Fruit fly (Drosophila melanogaster) whole organism, embryonic: ENCODE data around the gene CG17032.

ENCODE experiments used
- Atf-2 ChIP-seq: fragments of 200-800 bp; sonication (Bioruptor generic); optimal IDR thresholded peaks from 2 replicates; lab custom pipeline; 2016; ENCODE audit warnings: missing biosample characterization, missing genetic modification characterization
- B-H2 ChIP-seq: fragments of 200-800 bp; sonication (Bioruptor generic); optimal IDR thresholded peaks from 2 replicates; lab custom pipeline; 2018; ENCODE audit warnings: missing biosample characterization, mild to moderate bottlenecking, missing genetic modification characterization
- CG11456 ChIP-seq: fragments of 200-800 bp; sonication (Bioruptor generic); IDR thresholded peaks from 3 replicates; pipeline ENCODE4 v1.3.6; 2022; ENCODE audit warnings: missing biosample characterization, missing genetic modification characterization
- CG11695 ChIP-seq: fragments of 200-800 bp; sonication (Bioruptor generic); IDR thresholded peaks from 3 replicates; pipeline ENCODE4 v1.3.6; 2022; ENCODE audit warnings: missing biosample characterization, missing genetic modification characterization
- CG13894 ChIP-seq: fragments of 200-800 bp; sonication (Bioruptor generic); optimal IDR thresholded peaks from 3 replicates; lab custom pipeline; 2018; ENCODE audit warnings: missing biosample characterization, mild to moderate bottlenecking, missing genetic modification characterization, moderate library complexity
- CG16863 ChIP-seq: fragments of 200-800 bp; sonication (Bioruptor generic); optimal IDR thresholded peaks from 3 replicates; lab custom pipeline; 2016; ENCODE audit warnings: missing biosample characterization, missing genetic modification characterization
- CG17361 ChIP-seq: fragments of 200-800 bp; sonication (Bioruptor generic); IDR thresholded peaks from 3 replicates; pipeline ENCODE4 v1.3.6; 2022; ENCODE audit warnings: missing biosample characterization, missing genetic modification characterization
- CG18262 ChIP-seq: fragments of 200-800 bp; optimal IDR thresholded peaks from 3 replicates; lab custom pipeline; 2019; ENCODE audit warnings: missing biosample characterization, mild to moderate bottlenecking, missing genetic modification characterization, moderate library complexity
- CG18599 ChIP-seq: fragments of 200-800 bp; sonication (Bioruptor generic); optimal IDR thresholded peaks from 3 replicates; lab custom pipeline; 2017; ENCODE audit warnings: missing biosample characterization, missing genetic modification characterization, mild to moderate bottlenecking, moderate library complexity, missing genetic modification reagents
- CG2199 ChIP-seq: fragments of 200-800 bp; sonication (Bioruptor generic); IDR thresholded peaks from 3 replicates; pipeline ENCODE4 v1.3.6; 2022; ENCODE audit warnings: missing biosample characterization, missing genetic modification characterization
- CG2875 ChIP-seq: fragments of 200-800 bp; sonication (Bioruptor generic); optimal IDR thresholded peaks from 2 replicates; lab custom pipeline; 2017; ENCODE audit warnings: missing biosample characterization, mild to moderate bottlenecking, missing genetic modification characterization, missing genetic modification reagents
- CG9609 ChIP-seq: fragments of 200-800 bp; sonication (Bioruptor generic); optimal IDR thresholded peaks from 3 replicates; lab custom pipeline; 2016; ENCODE audit warnings: missing biosample characterization, missing genetic modification characterization
- CG9817 ChIP-seq: fragments of 200-800 bp; sonication (Bioruptor generic); optimal IDR thresholded peaks from 2 replicates; lab custom pipeline; 2018; ENCODE audit warnings: missing biosample characterization, mild to moderate bottlenecking, missing genetic modification characterization, moderate library complexity
- D19B ChIP-seq: fragments of 200-800 bp; sonication (Bioruptor generic); optimal IDR thresholded peaks from 2 replicates; lab custom pipeline; 2017; ENCODE audit warnings: missing biosample characterization, mild to moderate bottlenecking, missing genetic modification characterization
- Dfd ChIP-seq, 2 experiments: fragments of >200 bp; optimal IDR thresholded peaks; 2 replicates each; lab custom pipeline; 2017; ENCODE audit warnings: missing biosample characterization in 2 of 2, missing genetic modification characterization in 2 of 2
- Elba2 ChIP-seq: fragments of 200-800 bp; sonication (Bioruptor generic); optimal IDR thresholded peaks from 3 replicates; lab custom pipeline; 2016; ENCODE audit warnings: missing biosample characterization, missing genetic modification characterization
- Fer3 ChIP-seq: fragments of 200-800 bp; sonication (Bioruptor generic); optimal IDR thresholded peaks from 2 replicates; lab custom pipeline; 2018; ENCODE audit warnings: missing biosample characterization, mild to moderate bottlenecking, missing genetic modification characterization, moderate library complexity
- Mrtf ChIP-seq: fragments of 200-800 bp; sonication (Bioruptor generic); IDR thresholded peaks from 3 replicates; pipeline ENCODE4 v1.3.6; 2022; ENCODE audit warnings: missing biosample characterization, missing genetic modification characterization
- Stat92E ChIP-seq, 3 experiments: fragments of >200 bp in 2 of 3; fragments of 200-800 bp in 1 of 3; sonication (Bioruptor generic) in 1 of 3; optimal IDR thresholded peaks; 2 replicates each; lab custom pipeline; 2017 to 2019; ENCODE audit warnings: missing biosample characterization in 3 of 3, missing genetic modification characterization in 3 of 3, mild to moderate bottlenecking in 1 of 3, moderate library complexity in 1 of 3
- cad ChIP-seq: fragments of >200 bp; optimal IDR thresholded peaks from 2 replicates; lab custom pipeline; 2017; ENCODE audit warnings: missing biosample characterization, missing genetic modification characterization
- cas ChIP-seq: fragments of 200-800 bp; sonication (Bioruptor generic); IDR thresholded peaks from 2 replicates; pipeline ENCODE4 v1.3.6; 2022; ENCODE audit warnings: missing biosample characterization, missing genetic modification characterization
- cg ChIP-seq: fragments of 200-800 bp; sonication (Bioruptor generic); optimal IDR thresholded peaks from 3 replicates; lab custom pipeline; 2019; ENCODE audit warnings: missing biosample characterization, mild to moderate bottlenecking, missing genetic modification characterization, moderate library complexity
- corto ChIP-seq: fragments of 200-800 bp; sonication (Bioruptor generic); optimal IDR thresholded peaks from 2 replicates; lab custom pipeline; 2016; ENCODE audit warnings: missing biosample characterization, mild to moderate bottlenecking, missing genetic modification characterization, moderate library complexity
- da ChIP-seq: fragments of 200-800 bp; sonication (Bioruptor generic); optimal IDR thresholded peaks from 2 replicates; lab custom pipeline; 2016; ENCODE audit warnings: missing biosample characterization, missing genetic modification characterization
- dm ChIP-seq: fragments of 200-800 bp; sonication (Bioruptor generic); optimal IDR thresholded peaks from 3 replicates; lab custom pipeline; 2016; ENCODE audit warnings: missing biosample characterization, missing genetic modification characterization
- dmrt11E ChIP-seq: fragments of 200-800 bp; sonication (Bioruptor generic); optimal IDR thresholded peaks from 3 replicates; lab custom pipeline; 2018; ENCODE audit warnings: missing biosample characterization, mild to moderate bottlenecking, missing genetic modification characterization, moderate library complexity
- dpn ChIP-seq, 2 experiments: fragments of 200-800 bp; sonication (Bioruptor generic); optimal IDR thresholded peaks; 3 replicates each; lab custom pipeline; 2016; ENCODE audit warnings: missing biosample characterization in 2 of 2, missing genetic modification characterization in 2 of 2
- ems ChIP-seq: fragments of 200-800 bp; sonication (Bioruptor generic); optimal IDR thresholded peaks from 3 replicates; lab custom pipeline; 2016; ENCODE audit warnings: missing biosample characterization, missing genetic modification characterization
- esg ChIP-seq: fragments of 200-800 bp; sonication (Bioruptor generic); conservative IDR thresholded peaks from 2 replicates; pipeline ENCODE4 v1.3.6; 2022; ENCODE audit warnings: missing biosample characterization, missing genetic modification characterization
- gcm ChIP-seq: fragments of 200-800 bp; sonication (Bioruptor generic); optimal IDR thresholded peaks from 2 replicates; lab custom pipeline; 2019; ENCODE audit warnings: missing biosample characterization, mild to moderate bottlenecking, missing genetic modification characterization, moderate library complexity
- gfzf ChIP-seq: fragments of 200-800 bp; sonication (Bioruptor generic); optimal IDR thresholded peaks from 2 replicates; lab custom pipeline; 2016; ENCODE audit warnings: missing biosample characterization, mild to moderate bottlenecking, missing genetic modification characterization, moderate library complexity
- grau ChIP-seq: fragments of 200-800 bp; optimal IDR thresholded peaks from 3 replicates; lab custom pipeline; 2019; ENCODE audit warnings: missing biosample characterization, mild to moderate bottlenecking, missing genetic modification characterization, moderate library complexity
- grn ChIP-seq: fragments of 200-800 bp; sonication (Bioruptor generic); optimal IDR thresholded peaks from 3 replicates; lab custom pipeline; 2017; ENCODE audit warnings: missing biosample characterization, missing genetic modification characterization
- ham ChIP-seq: fragments of 200-800 bp; sonication (Bioruptor generic); IDR thresholded peaks from 2 replicates; pipeline ENCODE4 v1.3.6; 2022; ENCODE audit warnings: missing biosample characterization, missing genetic modification characterization
- kni ChIP-seq: fragments of 200-800 bp; sonication (Bioruptor generic); optimal IDR thresholded peaks from 3 replicates; lab custom pipeline; 2017; ENCODE audit warnings: mild to moderate bottlenecking, missing biosample characterization, missing genetic modification reagents, missing genetic modification characterization
- lmd ChIP-seq: fragments of 200-800 bp; sonication (Bioruptor generic); IDR thresholded peaks from 2 replicates; pipeline ENCODE4 v1.3.6; 2022; ENCODE audit warnings: missing biosample characterization, missing genetic modification characterization
- lola ChIP-seq, 3 experiments: fragments of >200 bp in 2 of 3; fragments of 200-800 bp in 1 of 3; sonication (Bioruptor generic) in 1 of 3; optimal IDR thresholded peaks; 2 replicates each; lab custom pipeline; 2017 to 2019; ENCODE audit warnings: missing biosample characterization in 3 of 3, missing genetic modification characterization in 3 of 3, mild to moderate bottlenecking in 1 of 3, moderate library complexity in 1 of 3
- mam ChIP-seq: fragments of 200-800 bp; sonication (Bioruptor generic); optimal IDR thresholded peaks from 3 replicates; lab custom pipeline; 2016; ENCODE audit warnings: missing biosample characterization, missing genetic modification characterization
- nmo ChIP-seq: fragments of 200-800 bp; sonication (Bioruptor generic); optimal IDR thresholded peaks from 2 replicates; lab custom pipeline; 2018; ENCODE audit warnings: missing biosample characterization, mild to moderate bottlenecking, missing genetic modification characterization, moderate library complexity
- org-1 ChIP-seq: fragments of 200-800 bp; sonication (Bioruptor generic); optimal IDR thresholded peaks from 2 replicates; lab custom pipeline; 2017; ENCODE audit warnings: missing biosample characterization, missing genetic modification characterization
- p53 ChIP-seq: fragments of 200-800 bp; sonication (Bioruptor generic); optimal IDR thresholded peaks from 2 replicates; lab custom pipeline; 2016; ENCODE audit warnings: missing biosample characterization, missing genetic modification characterization
- pan ChIP-seq, 4 experiments: fragments of >200 bp in 3 of 4; fragments of 200-800 bp in 1 of 4; sonication (Bioruptor generic) in 1 of 4; optimal IDR thresholded peaks in 3 of 4; IDR thresholded peaks in 1 of 4; 2 replicates each; pipeline versions ENCODE4 v1.3.6 to Lab custom; 2017 to 2022; ENCODE audit warnings: missing biosample characterization in 2 of 4, missing genetic modification characterization in 2 of 4, mixed read lengths in 1 of 4
- ranshi ChIP-seq: fragments of 200-800 bp; sonication (Bioruptor generic); IDR thresholded peaks from 2 replicates; pipeline ENCODE4 v1.3.6; 2022; ENCODE audit warnings: missing biosample characterization, missing genetic modification characterization
- salm ChIP-seq: fragments of 200-800 bp; sonication (Bioruptor generic); optimal IDR thresholded peaks from 2 replicates; lab custom pipeline; 2018; ENCODE audit warnings: missing biosample characterization, mild to moderate bottlenecking, missing genetic modification characterization
- tll ChIP-seq, 2 experiments: fragments of 200-800 bp in 1 of 2; fragments of >200 bp in 1 of 2; sonication (Bioruptor generic) in 1 of 2; optimal IDR thresholded peaks; 2 replicates each; lab custom pipeline; 2017 to 2019; ENCODE audit warnings: missing biosample characterization in 2 of 2, missing genetic modification characterization in 2 of 2, mild to moderate bottlenecking in 1 of 2, moderate library complexity in 1 of 2
- unc-4 ChIP-seq: fragments of 200-800 bp; sonication (Bioruptor generic); IDR thresholded peaks from 2 replicates; pipeline ENCODE4 v1.3.6; 2022; ENCODE audit warnings: missing biosample characterization, missing genetic modification characterization; ENCODE audit not compliant: partially characterized antibody
- zen2 ChIP-seq: fragments of 200-800 bp; sonication (Bioruptor generic); IDR thresholded peaks from 3 replicates; pipeline ENCODE4 v1.3.6; 2022; ENCODE audit warnings: missing biosample characterization, missing genetic modification characterization; ENCODE audit not compliant: partially characterized antibody
- zf30C ChIP-seq: fragments of 200-800 bp; sonication (Bioruptor generic); optimal IDR thresholded peaks from 3 replicates; lab custom pipeline; 2018; ENCODE audit warnings: missing biosample characterization, mild to moderate bottlenecking, missing genetic modification characterization

Gene CG17032

DNA sequence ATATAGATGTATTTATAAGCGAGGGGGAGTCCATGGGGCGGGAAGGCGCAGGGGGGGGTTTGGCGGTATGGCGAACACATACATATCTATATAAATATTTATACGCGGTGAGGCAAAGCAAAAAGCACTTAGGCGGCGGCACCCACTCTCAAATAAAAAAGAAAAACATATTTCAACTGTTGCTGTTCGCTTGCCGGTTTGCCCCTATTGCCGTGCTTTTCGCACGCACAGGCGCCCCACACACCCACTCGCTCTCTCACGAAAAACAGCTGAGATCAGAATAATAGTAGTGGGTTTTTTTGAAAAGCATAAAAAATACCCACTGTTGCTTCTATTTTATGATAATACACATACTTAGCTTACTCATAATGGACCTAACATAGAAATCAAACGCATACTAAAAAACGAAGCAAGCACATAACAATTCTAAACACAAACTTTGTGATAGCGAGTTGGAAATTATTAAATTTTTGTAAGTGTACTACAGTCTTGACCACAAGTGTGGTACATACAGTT lies 42.6 kb downstream of the CG17032 start (continued):
- TF ChIP-seq unc-4 (GFP tag; lab: Robert Waterston, UW) (no peak), CG16863 (GFP tag; lab: Kevin White, UChicago) (peak; percentile 52), ems (GFP tag; lab: Kevin White, UChicago) (peak; percentile 57), CG11456 (no peak; the same call in 2 of the 3 replicates), Dfd (GFP tag; optimal IDR thresholded peaks at IDR 0.05; lab: Kevin White, UChicago) (no peak), gcm (GFP tag; lab: Kevin White, UChicago) (peak; percentile 71), pan (optimal IDR thresholded peaks at IDR 0.05; lab: Kevin White, UChicago) (no peak), pan (GFP tag; optimal IDR thresholded peaks at IDR 0.05 in 1 of 2, IDR thresholded peaks at IDR 0.05 in 1 of 2) (peak in 1 of 2 experiments; percentile 80), nmo (peak; percentile 77), cg (GFP tag; lab: Kevin White, UChicago) (peak; percentile 34), cas (GFP tag; lab: Robert Waterston, UW) (no peak), lmd (GFP tag; lab: Robert Waterston, UW) (peak; percentile 82; the same call in 1 of the 2 replicates), CG18599 (GFP tag; lab: Kevin White, UChicago) (peak; percentile 91), org-1 (GFP tag; lab: Kevin White, UChicago) (peak; percentile 78), grau (peak; percentile 89), Fer3 (tag; lab: Kevin White, UChicago) (peak; percentile 85), p53 (GFP tag; lab: Kevin White, UChicago) (no peak), zen2 (no peak), CG17361 (peak; percentile 75), CG2875 (GFP tag; lab: Kevin White, UChicago) (peak; percentile 27), Atf-2 (peak; percentile 68), CG11695 (GFP tag; lab: Robert Waterston, UW) (peak; percentile 71; the same call in 2 of the 3 replicates), CG18262 (tag; lab: Kevin White, UChicago) (peak; percentile 59), zf30C (GFP tag; lab: Kevin White, UChicago) (peak; percentile 16), CG13894 (tag; lab: Kevin White, UChicago) (peak; percentile 92), CG9817 (tag; lab: Kevin White, UChicago) (peak; percentile 89), salm (tag; lab: Kevin White, UChicago) (peak; percentile 31), CG9609 (GFP tag; lab: Kevin White, UChicago) (peak; percentile 75), cad (no peak), Mrtf (GFP tag; lab: Robert Waterston, UW) (no peak; the same call in 2 of the 3 replicates), ranshi (GFP tag; lab: Robert Waterston, UW) (peak; percentile 55; the same call in 1 of the 2 replicates), mam (GFP tag; lab: Kevin White, UChicago) (peak; percentile 90), D19B (GFP tag; lab: Kevin White, UChicago) (peak; percentile 74), dpn (GFP tag; optimal IDR thresholded peaks at IDR 0.05; lab: Kevin White, UChicago) (peak; percentile 67 to 85), lola (GFP tag; optimal IDR thresholded peaks at IDR 0.05; lab: Kevin White, UChicago) (no peak), gfzf (no peak), da (GFP tag; lab: Kevin White, UChicago) (peak; percentile 50), CG2199 (no peak), esg (GFP tag; lab: Robert Waterston, UW) (peak; percentile 60; the same call in 1 of the 2 replicates), Elba2 (GFP tag; lab: Kevin White, UChicago) (no peak), tll (GFP tag; optimal IDR thresholded peaks at IDR 0.05; lab: Kevin White, UChicago) (no peak), dm (GFP tag; lab: Kevin White, UChicago) (peak; percentile 28), dmrt11E (tag; lab: Kevin White, UChicago) (no peak), corto (GFP tag; lab: Kevin White, UChicago) (peak; percentile 25), Stat92E (GFP tag; optimal IDR thresholded peaks at IDR 0.05; lab: Kevin White, UChicago) (no peak), ham (GFP tag; lab: Robert Waterston, UW) (0 out of 2 replicates have a peak, but pooled peaks have one; percentile 45), B-H2 (peak; percentile 89), kni (no peak), grn (no peak)
